Worm (Caenorhabditis elegans): ENCODE measurements around the gene sdha-1.

Gene sdha-1

ce11 chrX:8551687-8552327 is 6.0 kb upstream of the sdha-1 start, which contains the start of gene dhhc-14:
dhhc-14 (plus strand) TSS chrX:8552277.
- TF ChIP-seq nhr-76 (tag; optimal IDR thresholded peaks at IDR 0.05) = no peak
- TF ChIP-seq nhr-28 (tag; optimal IDR thresholded peaks at IDR 0.05) = no peak
- TF ChIP-seq tbx-8 (GFP tag; optimal IDR thresholded peaks at IDR 0.05) = no peak
- TF ChIP-seq zip-8 (tag; optimal IDR thresholded peaks at IDR 0.05) = no peak
- TF ChIP-seq cnd-1 (tag; optimal IDR thresholded peaks at IDR 0.05) = peak; percentile 27
- no peak for TF ChIP-seq ceh-43 (GFP tag; optimal IDR thresholded peaks at IDR 0.05)
- TF ChIP-seq ceh-83 (GFP tag; optimal IDR thresholded peaks at IDR 0.05) = no peak
- peak; percentile 26 for TF ChIP-seq mls-2 (tag; optimal IDR thresholded peaks at IDR 0.05)
- no peak for TF ChIP-seq blmp-1 (tag; optimal IDR thresholded peaks at IDR 0.05)
- no peak for TF ChIP-seq mab-5 (tag; optimal IDR thresholded peaks at IDR 0.05)
- peak; percentile 9 for TF ChIP-seq ztf-11 (tag; optimal IDR thresholded peaks at IDR 0.05)
- TF ChIP-seq elt-3 (tag; optimal IDR thresholded peaks at IDR 0.05) = no peak
- TF ChIP-seq lsy-2 (tag; optimal IDR thresholded peaks at IDR 0.05) = peak; percentile 50
- TF ChIP-seq nhr-2 (tag; optimal IDR thresholded peaks at IDR 0.05) = no peak
- TF ChIP-seq M03D4.4 (tag; optimal IDR thresholded peaks at IDR 0.05) = no peak
- no peak for TF ChIP-seq flh-1 (GFP tag; optimal IDR thresholded peaks at IDR 0.05)
- no peak for TF ChIP-seq lin-32 (GFP tag; optimal IDR thresholded peaks at IDR 0.05)
- TF ChIP-seq pha-4 (tag; optimal IDR thresholded peaks at IDR 0.05) = peak; percentile 46
- peak; percentile 26 for TF ChIP-seq unc-120 (tag; optimal IDR thresholded peaks at IDR 0.05; ENCODE audit: poor library complexity, severe bottlenecking)
- TF ChIP-seq ham-2 (GFP tag; optimal IDR thresholded peaks at IDR 0.05) = no peak
- TF ChIP-seq hlh-1 (tag; optimal IDR thresholded peaks at IDR 0.05) = peak; percentile 51
- TF ChIP-seq bed-3 (GFP tag; optimal IDR thresholded peaks at IDR 0.05) = no peak
- TF ChIP-seq sem-2 (GFP tag; optimal IDR thresholded peaks at IDR 0.05) = no peak
- TF ChIP-seq ceh-39 (tag; optimal IDR thresholded peaks at IDR 0.05) = peak; percentile 32
- TF ChIP-seq nhr-12 (tag; optimal IDR thresholded peaks at IDR 0.05) = no peak
- TF ChIP-seq snpc-4 (tag; optimal IDR thresholded peaks at IDR 0.05) = no peak
- no peak for TF ChIP-seq unc-39 (tag; optimal IDR thresholded peaks at IDR 0.05)
- peak; percentile 28 for TF ChIP-seq unc-62 (GFP tag; optimal IDR thresholded peaks at IDR 0.05)
- TF ChIP-seq mep-1 (tag; optimal IDR thresholded peaks at IDR 0.05) = peak; percentile 79
- TF ChIP-seq drap-1 (GFP tag; optimal IDR thresholded peaks at IDR 0.05) = peak; percentile 31
- TF ChIP-seq ces-1 (GFP tag; optimal IDR thresholded peaks at IDR 0.05) = peak; percentile 73
- TF ChIP-seq sptf-1 (tag; optimal IDR thresholded peaks at IDR 0.05) = peak; percentile 56
- TF ChIP-seq nhr-237 (tag; optimal IDR thresholded peaks at IDR 0.05) = no peak
- TF ChIP-seq lin-13 (tag; optimal IDR thresholded peaks at IDR 0.05) = peak; percentile 75
- no peak for TF ChIP-seq elt-1 (tag; optimal IDR thresholded peaks at IDR 0.05; ENCODE audit: borderline replicate concordance, insufficient read depth)

ce11 chrX:8550099-8550498 is 4.3 kb upstream of the sdha-1 start:
- TF ChIP-seq bed-3 (GFP tag; optimal IDR thresholded peaks at IDR 0.05) = no peak
- no peak for TF ChIP-seq tbx-8 (GFP tag; optimal IDR thresholded peaks at IDR 0.05)
- no peak for TF ChIP-seq nhr-76 (tag; optimal IDR thresholded peaks at IDR 0.05)
- no peak for TF ChIP-seq drap-1 (GFP tag; optimal IDR thresholded peaks at IDR 0.05)
- TF ChIP-seq unc-39 (tag; optimal IDR thresholded peaks at IDR 0.05) = no peak
- TF ChIP-seq mep-1 (tag; optimal IDR thresholded peaks at IDR 0.05) = no peak

- no peak for TF ChIP-seq lin-32 (GFP tag; optimal IDR thresholded peaks at IDR 0.05)
- no peak for TF ChIP-seq sem-2 (GFP tag; optimal IDR thresholded peaks at IDR 0.05)
- no peak for TF ChIP-seq elt-3 (tag; optimal IDR thresholded peaks at IDR 0.05)
- no peak for TF ChIP-seq mab-5 (tag; optimal IDR thresholded peaks at IDR 0.05)
- no peak for TF ChIP-seq ceh-43 (GFP tag; optimal IDR thresholded peaks at IDR 0.05)
- no peak for TF ChIP-seq hlh-1 (tag; optimal IDR thresholded peaks at IDR 0.05)
- no peak for TF ChIP-seq flh-1 (GFP tag; optimal IDR thresholded peaks at IDR 0.05)
- TF ChIP-seq ces-1 (GFP tag; optimal IDR thresholded peaks at IDR 0.05) = no peak
- TF ChIP-seq tbx-8 (GFP tag; optimal IDR thresholded peaks at IDR 0.05) = no peak
- no peak for TF ChIP-seq pha-4 (tag; optimal IDR thresholded peaks at IDR 0.05)
- no peak for TF ChIP-seq nhr-2 (tag; optimal IDR thresholded peaks at IDR 0.05)
- TF ChIP-seq mls-2 (tag; optimal IDR thresholded peaks at IDR 0.05) = no peak
- no peak for TF ChIP-seq lin-13 (tag; optimal IDR thresholded peaks at IDR 0.05)
- TF ChIP-seq nhr-12 (tag; optimal IDR thresholded peaks at IDR 0.05) = no peak
- TF ChIP-seq unc-39 (tag; optimal IDR thresholded peaks at IDR 0.05) = no peak
- no peak for TF ChIP-seq M03D4.4 (tag; optimal IDR thresholded peaks at IDR 0.05)
- no peak for TF ChIP-seq unc-62 (GFP tag; optimal IDR thresholded peaks at IDR 0.05)
Measured at ce11 chrX:8549026-8549425, 3.2 kb upstream of the sdha-1 start, which contains the start of gene D2021.4. D2021.4 (minus strand) TSS chrX:8549073.

Measured in whole organism, mixed stage, embryonic.